Worm (Caenorhabditis elegans): Measurements from ENCODE around the gene C05D10.4.

Gene C05D10.4

ce11 chrIII:6116981-6117380 is 14.3 kb upstream of the C05D10.4 start:
- no peak for TF ChIP-seq madf-8 (GFP tag; conservative IDR thresholded peaks at IDR 0.05)
- peak; percentile 84 for TF ChIP-seq nhr-80 (tag; optimal IDR thresholded peaks at IDR 0.05)

ce11 chrIII:6116281-6116886 is 13.7 kb upstream of the C05D10.4 start, which contains the start of gene nmt-1:
TSS of gene nmt-1 (minus strand) at chrIII:6116331.
- peak; percentile 90 for TF ChIP-seq hmg-1.2 (GFP tag; IDR thresholded peaks at IDR 0.05)
- peak; percentile 25 for TF ChIP-seq snpc-1.1 (tag; optimal IDR thresholded peaks at IDR 0.05; ENCODE audit: insufficient read depth)
- TF ChIP-seq F49E8.2 (tag; optimal IDR thresholded peaks at IDR 0.05; ENCODE audit: insufficient read depth) = no peak
- no peak for TF ChIP-seq lin-40 (tag; optimal IDR thresholded peaks at IDR 0.05)
- TF ChIP-seq snpc-3.4 (tag; optimal IDR thresholded peaks at IDR 0.05) = no peak
- peak; percentile 30 for TF ChIP-seq lsl-1 (GFP tag; optimal IDR thresholded peaks at IDR 0.05)
- no peak for TF ChIP-seq nhr-27 (tag; optimal IDR thresholded peaks at IDR 0.05)
- no peak for TF ChIP-seq mel-28 (tag; optimal IDR thresholded peaks at IDR 0.05; ENCODE audit: borderline replicate concordance)
- no peak for TF ChIP-seq athp-1 (tag; optimal IDR thresholded peaks at IDR 0.05)
- TF ChIP-seq mxl-1 (tag; optimal IDR thresholded peaks at IDR 0.05) = no peak
- no peak for TF ChIP-seq unc-62 (GFP tag; optimal IDR thresholded peaks at IDR 0.05)
- TF ChIP-seq ztf-22 (GFP tag; optimal IDR thresholded peaks at IDR 0.05) = no peak
- TF ChIP-seq madf-6 (GFP tag; IDR thresholded peaks at IDR 0.05) = peak; percentile 54; the same call in 1 of the 2 replicates
- no peak for TF ChIP-seq F57A8.1 (GFP tag; optimal IDR thresholded peaks at IDR 0.05)
- TF ChIP-seq ama-1 (optimal IDR thresholded peaks at IDR 0.05) = no peak
- no peak for TF ChIP-seq ama-1 (GFP tag; optimal IDR thresholded peaks at IDR 0.05)
- TF ChIP-seq T26A5.8 (tag; optimal IDR thresholded peaks at IDR 0.05) = no peak
- TF ChIP-seq ceh-27 (GFP tag; optimal IDR thresholded peaks at IDR 0.05) = peak; percentile 16
- TF ChIP-seq madf-8 (GFP tag; conservative IDR thresholded peaks at IDR 0.05) = no peak
- TF ChIP-seq ztf-26 (tag; optimal IDR thresholded peaks at IDR 0.05) = no peak
- no peak for TF ChIP-seq F39B2.1 (GFP tag; IDR thresholded peaks at IDR 0.05)
- peak; percentile 31 for TF ChIP-seq F33H1.4 (GFP tag; IDR thresholded peaks at IDR 0.05)
- no peak for TF ChIP-seq F57C9.4 (tag; optimal IDR thresholded peaks at IDR 0.05)
- TF ChIP-seq ceh-91 (GFP tag; IDR thresholded peaks at IDR 0.05) = no peak
- TF ChIP-seq dpl-1 (GFP tag; optimal IDR thresholded peaks at IDR 0.05) = no peak
- no peak for TF ChIP-seq K12H6.12 (tag; optimal IDR thresholded peaks at IDR 0.05)
- TF ChIP-seq F22D6.2 (tag; optimal IDR thresholded peaks at IDR 0.05) = no peak
- TF ChIP-seq fkh-3 (tag; optimal IDR thresholded peaks at IDR 0.05) = no peak
- no peak for TF ChIP-seq pha-4 (tag; optimal IDR thresholded peaks at IDR 0.05)
- no peak for TF ChIP-seq sdz-38 (tag; optimal IDR thresholded peaks at IDR 0.05)
- TF ChIP-seq aptf-3 (GFP tag; IDR thresholded peaks at IDR 0.05) = no peak
- no peak for TF ChIP-seq rpc-1 (optimal IDR thresholded peaks at IDR 0.05)
- TF ChIP-seq rpc-1 (tag; optimal IDR thresholded peaks at IDR 0.05) = no peak
- no peak for TF ChIP-seq ztf-25 (GFP tag; IDR thresholded peaks at IDR 0.05)
- no peak for TF ChIP-seq hrde-1 (tag; optimal IDR thresholded peaks at IDR 0.05; ENCODE audit: borderline replicate concordance)
- no peak for TF ChIP-seq D2030.7 (GFP tag; IDR thresholded peaks at IDR 0.05)
- no peak for TF ChIP-seq egrh-3 (GFP tag; IDR thresholded peaks at IDR 0.05)
- TF ChIP-seq let-526 (GFP tag; IDR thresholded peaks at IDR 0.05) = no peak
- TF ChIP-seq ekl-4 (GFP tag; IDR thresholded peaks at IDR 0.05) = no peak
- TF ChIP-seq lsy-27 (tag; optimal IDR thresholded peaks at IDR 0.05; ENCODE audit: borderline replicate concordance, insufficient read depth) = no peak
- TF ChIP-seq dox-1 (GFP tag; IDR thresholded peaks at IDR 0.05) = 0 out of 2 replicates have a peak, but pooled peaks have one; percentile 10
- no peak for TF ChIP-seq rcor-1 (GFP tag; IDR thresholded peaks at IDR 0.05)
- no peak for TF ChIP-seq nfyb-1 (GFP tag; IDR thresholded peaks at IDR 0.05)
- TF ChIP-seq nfya-1 (tag; optimal IDR thresholded peaks at IDR 0.05; ENCODE audit: borderline replicate concordance, insufficient read depth) = no peak
- TF ChIP-seq attf-5 (GFP tag; optimal IDR thresholded peaks at IDR 0.05) = no peak
- no peak for TF ChIP-seq pbrm-1 (GFP tag; IDR thresholded peaks at IDR 0.05)
